Worm (Caenorhabditis elegans) whole organism, L1 larva: ENCODE measurements around the gene math-33.

Source experiments
- C16A3.4 ChIP-seq: fragments of 150-350 bp; optimal IDR thresholded peaks from 2 replicates; lab custom pipeline; 2014; ENCODE audit warnings: missing biosample characterization, missing genetic modification characterization
- C34B4.2 ChIP-seq: sonication (generic microtip); optimal IDR thresholded peaks from 2 replicates; lab custom pipeline; 2017; ENCODE audit warnings: mild to moderate bottlenecking, missing genetic modification characterization, missing compliant biosample characterization
- Y116A8C.19 ChIP-seq: sonication (generic microtip); optimal IDR thresholded peaks from 2 replicates; lab custom pipeline; 2016; ENCODE audit warnings: missing compliant biosample characterization, missing genetic modification characterization, borderline replicate concordance
- aha-1 ChIP-seq: fragments of 150-350 bp; optimal IDR thresholded peaks from 2 replicates; lab custom pipeline; 2014; ENCODE audit warnings: missing biosample characterization, missing genetic modification characterization
- blmp-1 ChIP-seq: fragments of 150-350 bp; optimal IDR thresholded peaks from 2 replicates; lab custom pipeline; 2014; ENCODE audit warnings: missing biosample characterization, missing genetic modification characterization
- ceh-63 ChIP-seq: fragments of 200-800 bp; sonication (Bioruptor generic); optimal IDR thresholded peaks from 2 replicates; lab custom pipeline; 2018; ENCODE audit warnings: mild to moderate bottlenecking, missing genetic modification characterization, missing compliant biosample characterization
- ceh-8 ChIP-seq: fragments of 200-800 bp; sonication (Bioruptor generic); optimal IDR thresholded peaks from 2 replicates; lab custom pipeline; 2018; ENCODE audit warnings: mild to moderate bottlenecking, missing genetic modification characterization, moderate library complexity, missing compliant biosample characterization
- ceh-88 ChIP-seq: fragments of 200-800 bp; sonication (Bioruptor generic); IDR thresholded peaks from 2 replicates; pipeline ENCODE4 v1.3.6; 2022; ENCODE audit warnings: missing genetic modification characterization, missing compliant biosample characterization
- ceh-90 ChIP-seq: sonication (generic microtip); optimal IDR thresholded peaks from 2 replicates; lab custom pipeline; 2016; ENCODE audit warnings: missing genetic modification characterization, missing compliant biosample characterization
- ces-1 ChIP-seq: fragments of 150-350 bp; optimal IDR thresholded peaks from 2 replicates; lab custom pipeline; 2014; ENCODE audit warnings: missing biosample characterization, missing genetic modification reagents, missing genetic modification characterization
- dsc-1 ChIP-seq: sonication (generic microtip); optimal IDR thresholded peaks from 2 replicates; lab custom pipeline; 2016; ENCODE audit warnings: mild to moderate bottlenecking, missing genetic modification characterization, missing compliant biosample characterization
- efl-1 ChIP-seq, 4 experiments: fragments of 150-350 bp; optimal IDR thresholded peaks in 3 of 4; peaks in 1 of 4; 1 replicate in 1 of 4; 2 replicates in 3 of 4; lab custom pipeline; 2014; ENCODE audit warnings: missing biosample characterization in 2 of 4, missing genetic modification characterization in 2 of 4, missing genetic modification reagents in 2 of 4
- egl-27 ChIP-seq, 2 experiments: fragments of 150-350 bp in 1 of 2; sonication (generic microtip); optimal IDR thresholded peaks; 3 replicates each; lab custom pipeline; 2017 to 2018; ENCODE audit warnings: missing biosample characterization in 2 of 2, missing genetic modification characterization in 2 of 2, missing genetic modification reagents in 2 of 2
- elt-3 ChIP-seq, 6 experiments: fragments of 150-350 bp in 1 of 6; sonication (generic microtip); optimal IDR thresholded peaks; 2 replicates each; lab custom pipeline; 2017 to 2018; ENCODE audit warnings: missing biosample characterization in 6 of 6, missing genetic modification characterization in 6 of 6, inconsistent platforms in 1 of 6
- fkh-8 ChIP-seq: sonication (generic microtip); optimal IDR thresholded peaks from 2 replicates; lab custom pipeline; 2016; ENCODE audit warnings: mild to moderate bottlenecking, missing genetic modification characterization, missing compliant biosample characterization
- hlh-4 ChIP-seq: sonication (generic microtip); optimal IDR thresholded peaks from 2 replicates; lab custom pipeline; 2016; ENCODE audit warnings: mild to moderate bottlenecking, missing genetic modification characterization, missing compliant biosample characterization
- hpl-2 ChIP-seq: fragments of 150-350 bp; optimal IDR thresholded peaks from 2 replicates; lab custom pipeline; 2014; ENCODE audit warnings: missing biosample characterization, missing genetic modification reagents, missing genetic modification characterization
- irx-1 ChIP-seq: sonication (generic microtip); optimal IDR thresholded peaks from 2 replicates; lab custom pipeline; 2016; ENCODE audit warnings: missing genetic modification characterization, missing compliant biosample characterization
- jun-1 ChIP-seq: fragments of 150-350 bp; optimal IDR thresholded peaks from 2 replicates; lab custom pipeline; 2014; ENCODE audit warnings: missing biosample characterization, missing genetic modification reagents, missing genetic modification characterization
- lin-13 ChIP-seq: fragments of 150-350 bp; optimal IDR thresholded peaks from 2 replicates; lab custom pipeline; 2014; ENCODE audit warnings: missing biosample characterization, missing genetic modification reagents, missing genetic modification characterization
- lin-14 ChIP-seq: fragments of 200-800 bp; sonication (Bioruptor generic); optimal IDR thresholded peaks from 2 replicates; lab custom pipeline; 2018; ENCODE audit warnings: mild to moderate bottlenecking, missing genetic modification characterization, moderate library complexity, missing compliant biosample characterization
- lin-15B ChIP-seq: fragments of 150-350 bp; sonication (generic microtip); optimal IDR thresholded peaks from 3 replicates; lab custom pipeline; 2014; ENCODE audit warnings: missing biosample characterization, missing genetic modification characterization
- lin-35 ChIP-seq, 2 experiments: fragments of 150-350 bp; optimal IDR thresholded peaks; 2 replicates each; lab custom pipeline; 2014; ENCODE audit warnings: missing biosample characterization in 2 of 2, missing genetic modification characterization in 2 of 2, missing genetic modification reagents in 2 of 2
- lsy-2 ChIP-seq, 2 experiments: fragments of 150-350 bp; optimal IDR thresholded peaks; 2 replicates each; lab custom pipeline; 2014; ENCODE audit warnings: missing biosample characterization in 2 of 2, missing genetic modification characterization in 2 of 2
- mab-9 ChIP-seq: fragments of 200-800 bp; sonication (Bioruptor generic); IDR thresholded peaks from 2 replicates; pipeline ENCODE4 v1.3.6; 2022; ENCODE audit warnings: missing genetic modification reagents, missing genetic modification characterization, missing compliant biosample characterization
- mdl-1 ChIP-seq, 2 experiments: fragments of 150-350 bp; optimal IDR thresholded peaks; 2 replicates each; lab custom pipeline; 2014 to 2017; ENCODE audit warnings: missing biosample characterization in 2 of 2, missing genetic modification characterization in 2 of 2, inconsistent platforms in 1 of 2
- mef-2 ChIP-seq: fragments of 150-350 bp; optimal IDR thresholded peaks from 2 replicates; lab custom pipeline; 2014; ENCODE audit warnings: missing biosample characterization, missing genetic modification characterization
- nhr-19 ChIP-seq: fragments of 200-800 bp; sonication (Bioruptor generic); conservative IDR thresholded peaks from 2 replicates; pipeline ENCODE4 v1.3.6; 2022; ENCODE audit warnings: missing genetic modification characterization, missing compliant biosample characterization
- nhr-20 ChIP-seq: sonication (generic microtip); optimal IDR thresholded peaks from 2 replicates; lab custom pipeline; 2016; ENCODE audit warnings: mild to moderate bottlenecking, missing genetic modification characterization, missing compliant biosample characterization
- nhr-237 ChIP-seq: fragments of 150-350 bp; optimal IDR thresholded peaks from 2 replicates; lab custom pipeline; 2014; ENCODE audit warnings: missing biosample characterization, missing genetic modification characterization
- nhr-28 ChIP-seq: fragments of 150-350 bp; optimal IDR thresholded peaks from 2 replicates; lab custom pipeline; 2014; ENCODE audit warnings: missing biosample characterization, missing genetic modification characterization
- nhr-71 ChIP-seq: sonication (generic microtip); optimal IDR thresholded peaks from 2 replicates; lab custom pipeline; 2016; ENCODE audit warnings: mild to moderate bottlenecking, missing genetic modification characterization, moderate library complexity, missing compliant biosample characterization
- nhr-77 ChIP-seq: fragments of 150-350 bp; optimal IDR thresholded peaks from 2 replicates; lab custom pipeline; 2014; ENCODE audit warnings: missing biosample characterization, missing genetic modification characterization
- nhr-85 ChIP-seq: sonication (generic microtip); peaks from one replicate; lab custom pipeline; 2016; ENCODE audit warnings: missing genetic modification characterization, inconsistent platforms, missing compliant biosample characterization
- pag-3 ChIP-seq: sonication (generic microtip); optimal IDR thresholded peaks from 2 replicates; lab custom pipeline; 2017; ENCODE audit warnings: missing genetic modification characterization, mild to moderate bottlenecking, missing compliant biosample characterization, antibody characterized with exemption, borderline replicate concordance; ENCODE audit not compliant: insufficient read depth
- snu-23 ChIP-seq: sonication (generic microtip); optimal IDR thresholded peaks from 2 replicates; lab custom pipeline; 2016; ENCODE audit warnings: missing genetic modification characterization, missing compliant biosample characterization
- sox-4 ChIP-seq: sonication (generic microtip); optimal IDR thresholded peaks from 2 replicates; lab custom pipeline; 2016; ENCODE audit warnings: missing genetic modification characterization, missing compliant biosample characterization
- swsn-7 ChIP-seq: sonication (generic microtip); optimal IDR thresholded peaks from 2 replicates; lab custom pipeline; 2016; ENCODE audit warnings: missing genetic modification characterization, missing compliant biosample characterization
- tbx-2 ChIP-seq: sonication (generic microtip); optimal IDR thresholded peaks from 2 replicates; lab custom pipeline; 2016; ENCODE audit warnings: missing genetic modification characterization, missing compliant biosample characterization
- unc-30 ChIP-seq: sonication (generic microtip); optimal IDR thresholded peaks from 2 replicates; lab custom pipeline; 2017; ENCODE audit warnings: missing biosample characterization, missing genetic modification characterization
- unc-62 ChIP-seq: fragments of 150-350 bp; optimal IDR thresholded peaks from 2 replicates; lab custom pipeline; 2014; ENCODE audit warnings: missing biosample characterization, missing genetic modification reagents, missing genetic modification characterization
- unc-86 ChIP-seq: sonication (generic microtip); optimal IDR thresholded peaks from 2 replicates; lab custom pipeline; 2016; ENCODE audit warnings: missing genetic modification characterization, missing compliant biosample characterization
- xbp-1 ChIP-seq: sonication (generic microtip); optimal IDR thresholded peaks from 2 replicates; lab custom pipeline; 2016; ENCODE audit warnings: missing genetic modification characterization, missing compliant biosample characterization
- zip-4 ChIP-seq: fragments of 200-800 bp; sonication (Bioruptor generic); optimal IDR thresholded peaks from 2 replicates; lab custom pipeline; 2018; ENCODE audit warnings: mild to moderate bottlenecking, missing genetic modification characterization, moderate library complexity, missing compliant biosample characterization
- ztf-11 ChIP-seq, 2 experiments: sonication (generic microtip); optimal IDR thresholded peaks; 2 replicates each; lab custom pipeline; 2016 to 2017; ENCODE audit warnings: missing genetic modification characterization in 2 of 2, missing biosample characterization in 1 of 2, missing compliant biosample characterization in 1 of 2
- ztf-4 ChIP-seq: fragments of 150-350 bp; optimal IDR thresholded peaks from 2 replicates; lab custom pipeline; 2014; ENCODE audit warnings: missing biosample characterization, missing genetic modification characterization

Gene math-33

DNA sequence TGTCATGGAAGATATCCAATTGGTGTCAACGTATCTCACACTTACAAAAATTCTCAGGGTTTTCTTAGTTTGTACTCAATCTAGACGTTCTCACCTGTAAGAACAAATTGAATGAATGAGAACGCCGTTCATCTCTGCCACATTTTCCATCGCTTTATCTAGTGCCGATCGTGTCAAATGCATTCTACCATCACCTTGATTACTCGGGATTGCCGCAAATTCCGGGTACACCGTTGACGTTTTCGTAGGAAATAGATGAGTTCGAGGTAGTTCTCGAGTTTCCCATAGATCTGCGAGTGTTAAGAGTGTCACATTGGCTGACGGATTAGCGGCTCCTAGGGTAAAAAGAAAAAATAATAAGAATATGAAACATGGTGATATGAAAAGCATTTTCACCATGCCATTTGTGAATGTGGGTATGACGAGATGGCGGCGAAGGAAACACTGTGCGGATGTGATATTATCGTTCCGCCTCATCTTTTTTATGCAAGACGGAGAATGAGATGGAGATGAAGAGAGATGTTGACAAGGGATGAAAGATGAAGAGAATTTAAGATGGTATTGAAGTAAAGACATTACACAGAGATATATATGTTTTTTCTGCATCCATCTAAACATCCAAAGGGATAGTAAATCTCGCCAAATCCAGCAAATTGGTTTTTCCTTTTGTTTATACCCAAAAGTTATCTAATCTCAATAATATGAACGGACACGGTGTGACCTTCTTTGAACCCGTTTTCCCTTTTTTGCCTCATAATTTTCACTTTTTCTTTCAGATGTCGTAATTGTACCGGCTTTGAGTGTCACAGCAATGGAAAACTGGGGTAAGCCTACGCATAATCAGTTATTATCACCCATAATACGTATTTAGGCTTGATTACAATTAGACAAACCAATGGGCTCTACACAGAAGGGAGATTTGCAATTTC is 20.3 kb upstream of the math-33 start, which contains the start of gene lact-8:
Gene lact-8 (minus strand): TSS at position 445 of the 929 bp plus-strand sequence.
- TF ChIP-seq ztf-11 (tag; optimal IDR thresholded peaks at IDR 0.05; lab: Kevin White, UChicago) (no peak), hlh-4 (tag; lab: Kevin White, UChicago) (no peak), Y116A8C.19 (tag; lab: Kevin White, UChicago) (no peak), blmp-1 (tag; lab: Kevin White, UChicago) (peak; percentile 56), irx-1 (no peak), ces-1 (GFP tag; lab: Kevin White, UChicago) (no peak), fkh-8 (tag; lab: Kevin White, UChicago) (no peak), ceh-90 (tag; lab: Kevin White, UChicago) (no peak), lin-14 (GFP tag; lab: Kevin White, UChicago) (peak; percentile 18), lin-35 (GFP tag; optimal IDR thresholded peaks at IDR 0.05; lab: Kevin White, UChicago) (no peak), efl-1 (optimal IDR thresholded peaks at IDR 0.05; lab: Kevin White, UChicago) (no peak), efl-1 (GFP tag; optimal IDR thresholded peaks at IDR 0.05 in 1 of 2; lab: Kevin White, UChicago) (peak in 1 of 2 experiments; percentile 90), nhr-19 (GFP tag; lab: Robert Waterston, UW) (no peak), unc-86 (tag; lab: Kevin White, UChicago) (no peak), nhr-85 (no peak), swsn-7 (tag; lab: Kevin White, UChicago) (no peak), pag-3 (tag; lab: Kevin White, UChicago) (no peak), aha-1 (tag; lab: Kevin White, UChicago) (no peak), nhr-28 (tag; lab: Kevin White, UChicago) (no peak), lin-13 (GFP tag; lab: Kevin White, UChicago) (no peak), ztf-4 (tag; lab: Kevin White, UChicago) (no peak), hpl-2 (GFP tag; lab: Kevin White, UChicago) (no peak), nhr-237 (tag; lab: Kevin White, UChicago) (no peak), dsc-1 (tag; lab: Kevin White, UChicago) (peak; percentile 25), unc-30 (tag; lab: Kevin White, UChicago) (no peak), mef-2 (tag; lab: Kevin White, UChicago) (no peak), zip-4 (no peak), nhr-77 (tag; lab: Kevin White, UChicago) (no peak)

DNA sequence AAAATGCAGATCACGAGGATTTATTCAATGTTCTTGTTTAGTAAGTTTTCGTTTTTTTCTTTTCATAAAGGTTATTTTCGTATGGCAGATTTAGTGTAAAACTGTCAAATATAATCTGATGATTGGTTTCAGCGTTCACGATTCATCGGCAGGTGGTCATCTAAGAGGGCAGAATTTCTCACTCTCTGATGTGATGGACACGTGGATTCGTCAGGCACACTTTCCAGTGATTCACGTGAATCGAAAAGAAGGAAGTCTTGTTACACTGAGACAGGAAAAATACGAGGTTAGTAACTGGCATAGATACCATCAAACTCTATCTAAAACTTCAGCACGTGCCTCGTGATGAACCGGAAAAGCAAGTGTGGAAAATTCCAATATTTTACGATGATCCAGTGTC is 19.0 kb upstream of the math-33 start:
- TF ChIP-seq lin-14 (GFP tag; lab: Kevin White, UChicago) = peak; percentile 57
- no peak for TF ChIP-seq ceh-88
- no peak for TF ChIP-seq ceh-8 (GFP tag; lab: Kevin White, UChicago)
- peak; percentile 24 for TF ChIP-seq tbx-2 (tag; lab: Kevin White, UChicago)
- TF ChIP-seq mab-9 (GFP tag; lab: Robert Waterston, UW) = no peak
- peak; percentile 3 for TF ChIP-seq nhr-71 (tag; lab: Kevin White, UChicago)
- TF ChIP-seq C34B4.2 (tag; lab: Kevin White, UChicago) = no peak
- TF ChIP-seq ces-1 (GFP tag; lab: Kevin White, UChicago) = no peak
- TF ChIP-seq efl-1 (optimal IDR thresholded peaks at IDR 0.05; lab: Kevin White, UChicago) = no peak
- TF ChIP-seq efl-1 (GFP tag; optimal IDR thresholded peaks at IDR 0.05 in 1 of 2; lab: Kevin White, UChicago) = peak in 1 of 2 experiments; percentile 39
- no peak for TF ChIP-seq lsy-2 (tag; optimal IDR thresholded peaks at IDR 0.05; lab: Kevin White, UChicago)
- TF ChIP-seq swsn-7 (tag; lab: Kevin White, UChicago) = no peak
- peak; percentile 19 for TF ChIP-seq blmp-1 (tag; lab: Kevin White, UChicago)
- no peak for TF ChIP-seq sox-4 (tag; lab: Kevin White, UChicago)
- TF ChIP-seq egl-27 (tag; optimal IDR thresholded peaks at IDR 0.05; lab: Kevin White, UChicago) = no peak
- TF ChIP-seq jun-1 (tag; lab: Kevin White, UChicago) = no peak
- peak; percentile 81 for TF ChIP-seq nhr-85
- TF ChIP-seq mef-2 (tag; lab: Kevin White, UChicago) = no peak
- no peak for TF ChIP-seq ceh-90 (tag; lab: Kevin White, UChicago)
- TF ChIP-seq mdl-1 (tag; optimal IDR thresholded peaks at IDR 0.05; lab: Kevin White, UChicago) = peak in 1 of 2 experiments; percentile 22
- no peak for TF ChIP-seq zip-4
- TF ChIP-seq nhr-77 (tag; lab: Kevin White, UChicago) = no peak
- TF ChIP-seq snu-23 = no peak
- no peak for TF ChIP-seq xbp-1 (tag; lab: Kevin White, UChicago)
- TF ChIP-seq nhr-20 (tag; lab: Kevin White, UChicago) = peak; percentile 26
- TF ChIP-seq elt-3 (tag; optimal IDR thresholded peaks at IDR 0.05; lab: Kevin White, UChicago) = peak in 1 of 6 experiments; percentile 28
- no peak for TF ChIP-seq unc-30 (tag; lab: Kevin White, UChicago)
- no peak for TF ChIP-seq hlh-4 (tag; lab: Kevin White, UChicago)
- TF ChIP-seq lin-15B (tag; lab: Kevin White, UChicago) = no peak
- TF ChIP-seq ceh-63 (GFP tag; lab: Kevin White, UChicago) = no peak
- no peak for TF ChIP-seq C16A3.4 (tag; lab: Kevin White, UChicago)
- no peak for TF ChIP-seq unc-62
- TF ChIP-seq lin-35 (GFP tag; optimal IDR thresholded peaks at IDR 0.05; lab: Kevin White, UChicago) = peak in 1 of 2 experiments; percentile 29
